Fruit fly (Drosophila melanogaster) whole organism, embryonic: ENCODE measurements around the gene PolD2.

ENCODE experiments used
- Atf6 ChIP-seq: fragments of 200-800 bp; sonication (Bioruptor generic); IDR thresholded peaks from 2 replicates; pipeline ENCODE4 v1.3.6; 2022; ENCODE audit warnings: missing biosample characterization, missing genetic modification characterization
- Awh ChIP-seq: fragments of 200-800 bp; sonication (Bioruptor generic); IDR thresholded peaks from 2 replicates; pipeline ENCODE4, ENCODE4 v1.3.6; 2022; ENCODE audit warnings: missing biosample characterization, missing genetic modification characterization
- CG1024 ChIP-seq: fragments of 200-800 bp; sonication (Bioruptor generic); IDR thresholded peaks from 2 replicates; pipeline ENCODE4 v1.3.6; 2022; ENCODE audit warnings: missing biosample characterization, missing genetic modification characterization
- CG13894 ChIP-seq: fragments of 200-800 bp; sonication (Bioruptor generic); optimal IDR thresholded peaks from 3 replicates; lab custom pipeline; 2018; ENCODE audit warnings: missing biosample characterization, mild to moderate bottlenecking, missing genetic modification characterization, moderate library complexity
- CG1602 ChIP-seq: fragments of 200-800 bp; sonication (Bioruptor generic); optimal IDR thresholded peaks from 3 replicates; lab custom pipeline; 2016; ENCODE audit warnings: missing biosample characterization, missing genetic modification characterization
- CG16813 ChIP-seq: fragments of 200-800 bp; sonication (Bioruptor generic); IDR thresholded peaks from 3 replicates; pipeline ENCODE4 v1.3.6; 2022; ENCODE audit warnings: missing biosample characterization, missing genetic modification characterization; ENCODE audit not compliant: partially characterized antibody
- CG16863 ChIP-seq: fragments of 200-800 bp; sonication (Bioruptor generic); optimal IDR thresholded peaks from 3 replicates; lab custom pipeline; 2016; ENCODE audit warnings: missing biosample characterization, missing genetic modification characterization
- CG17328 ChIP-seq: fragments of 200-800 bp; sonication (Bioruptor generic); IDR thresholded peaks from 2 replicates; pipeline ENCODE4 v1.3.6; 2022; ENCODE audit warnings: missing biosample characterization, missing genetic modification characterization
- CG17568 ChIP-seq: fragments of 200-800 bp; sonication (Bioruptor generic); optimal IDR thresholded peaks from 2 replicates; lab custom pipeline; 2018; ENCODE audit warnings: missing biosample characterization, mild to moderate bottlenecking, missing genetic modification characterization, moderate library complexity
- CG17612 ChIP-seq: fragments of 200-800 bp; sonication (Bioruptor generic); IDR thresholded peaks from 2 replicates; pipeline ENCODE4 v1.3.6; 2022; ENCODE audit warnings: missing biosample characterization, missing genetic modification characterization
- CG18619 ChIP-seq: fragments of 200-800 bp; sonication (Bioruptor generic); optimal IDR thresholded peaks from 3 replicates; lab custom pipeline; 2017; ENCODE audit warnings: missing biosample characterization, mild to moderate bottlenecking, missing genetic modification characterization
- CG30431 ChIP-seq: fragments of 200-800 bp; sonication (Bioruptor generic); optimal IDR thresholded peaks from 2 replicates; lab custom pipeline; 2017; ENCODE audit warnings: missing biosample characterization, missing genetic modification characterization
- CG3065 ChIP-seq: fragments of 200-800 bp; sonication (Bioruptor generic); optimal IDR thresholded peaks from 2 replicates; lab custom pipeline; 2016; ENCODE audit warnings: missing biosample characterization, missing genetic modification characterization
- CG4404 ChIP-seq: fragments of 200-800 bp; sonication (Bioruptor generic); IDR thresholded peaks from 2 replicates; pipeline ENCODE4 v1.3.6; 2022; ENCODE audit warnings: missing biosample characterization, missing genetic modification characterization
- CG5953 ChIP-seq: fragments of 200-800 bp; sonication (Bioruptor generic); IDR thresholded peaks from 2 replicates; pipeline ENCODE4 v1.3.6; 2022; ENCODE audit warnings: missing biosample characterization, missing genetic modification characterization
- CG6813 ChIP-seq: fragments of 200-800 bp; sonication (Bioruptor generic); optimal IDR thresholded peaks from 2 replicates; lab custom pipeline; 2017; ENCODE audit warnings: missing biosample characterization, missing genetic modification characterization, mild to moderate bottlenecking, moderate library complexity, missing genetic modification reagents
- CG7357 ChIP-seq: fragments of 200-800 bp; sonication (Bioruptor generic); IDR thresholded peaks from 3 replicates; pipeline ENCODE4 v1.3.6; 2022; ENCODE audit warnings: missing biosample characterization, missing genetic modification characterization
- CG8765 ChIP-seq: fragments of 200-800 bp; sonication (Bioruptor generic); IDR thresholded peaks from 2 replicates; pipeline ENCODE4 v1.3.6; 2022; ENCODE audit warnings: missing biosample characterization, missing genetic modification characterization
- Dad ChIP-seq: fragments of 200-800 bp; sonication (Bioruptor generic); optimal IDR thresholded peaks from 3 replicates; lab custom pipeline; 2016; ENCODE audit warnings: missing biosample characterization, missing genetic modification characterization
- Dip3 ChIP-seq: fragments of 200-800 bp; sonication (Bioruptor generic); optimal IDR thresholded peaks from 3 replicates; lab custom pipeline; 2016; ENCODE audit warnings: missing biosample characterization, missing genetic modification characterization
- Doc2 ChIP-seq: fragments of 200-800 bp; sonication (Bioruptor generic); IDR thresholded peaks from 2 replicates; pipeline ENCODE4 v1.3.6; 2022; ENCODE audit warnings: missing biosample characterization, missing genetic modification characterization
- Dref ChIP-seq: fragments of 200-800 bp; sonication (Bioruptor generic); IDR thresholded peaks from 2 replicates; pipeline ENCODE4 v1.3.6; 2022; ENCODE audit warnings: missing biosample characterization, missing genetic modification characterization
- Eip74EF ChIP-seq, 2 experiments: fragments of 200-800 bp in 1 of 2; fragments of >200 bp in 1 of 2; sonication (Bioruptor generic) in 1 of 2; optimal IDR thresholded peaks; 2 replicates each; lab custom pipeline; 2017 to 2019; ENCODE audit warnings: missing biosample characterization in 2 of 2, missing genetic modification characterization in 2 of 2, mild to moderate bottlenecking in 1 of 2, moderate library complexity in 1 of 2
- GATAe ChIP-seq: fragments of 200-800 bp; sonication (Bioruptor generic); conservative IDR thresholded peaks from 2 replicates; pipeline ENCODE4 v1.3.6; 2022; ENCODE audit warnings: missing biosample characterization, missing genetic modification characterization
- HLHmδ ChIP-seq: fragments of 200-800 bp; sonication (Bioruptor generic); optimal IDR thresholded peaks from 2 replicates; lab custom pipeline; 2018; ENCODE audit warnings: missing biosample characterization, mild to moderate bottlenecking, missing genetic modification characterization, moderate library complexity
- Hr78 ChIP-seq, 2 experiments: fragments of 200-800 bp in 1 of 2; fragments of >200 bp in 1 of 2; sonication (Bioruptor generic) in 1 of 2; optimal IDR thresholded peaks; 2 replicates each; lab custom pipeline; 2017 to 2019; ENCODE audit warnings: missing biosample characterization in 2 of 2, missing genetic modification characterization in 2 of 2, mild to moderate bottlenecking in 1 of 2, moderate library complexity in 1 of 2
- Lim3 ChIP-seq: fragments of 200-800 bp; sonication (Bioruptor generic); IDR thresholded peaks from 2 replicates; pipeline ENCODE4 v1.3.6; 2022; ENCODE audit warnings: missing biosample characterization, missing genetic modification characterization
- NC2β ChIP-seq: fragments of 200-800 bp; sonication (Bioruptor generic); optimal IDR thresholded peaks from 2 replicates; lab custom pipeline; 2016; ENCODE audit warnings: missing biosample characterization, missing genetic modification characterization
- Oli ChIP-seq: fragments of 200-800 bp; sonication (Bioruptor generic); optimal IDR thresholded peaks from 2 replicates; lab custom pipeline; 2018; ENCODE audit warnings: missing biosample characterization, mild to moderate bottlenecking, missing genetic modification characterization, moderate library complexity
- PHDP ChIP-seq: fragments of 200-800 bp; sonication (Bioruptor generic); optimal IDR thresholded peaks from 3 replicates; lab custom pipeline; 2018; ENCODE audit warnings: missing biosample characterization, mild to moderate bottlenecking, missing genetic modification characterization, moderate library complexity
- Stat92E ChIP-seq, 3 experiments: fragments of >200 bp in 2 of 3; fragments of 200-800 bp in 1 of 3; sonication (Bioruptor generic) in 1 of 3; optimal IDR thresholded peaks; 2 replicates each; lab custom pipeline; 2017 to 2019; ENCODE audit warnings: missing biosample characterization in 3 of 3, missing genetic modification characterization in 3 of 3, mild to moderate bottlenecking in 1 of 3, moderate library complexity in 1 of 3
- bcd ChIP-seq: fragments of 200-800 bp; sonication (Bioruptor generic); optimal IDR thresholded peaks from 2 replicates; lab custom pipeline; 2017; ENCODE audit warnings: missing biosample characterization, mild to moderate bottlenecking, missing genetic modification characterization
- danr ChIP-seq: fragments of 200-800 bp; sonication (Bioruptor generic); IDR thresholded peaks from 2 replicates; pipeline ENCODE4 v1.3.6; 2022; ENCODE audit warnings: missing biosample characterization, missing genetic modification characterization
- en ChIP-seq: fragments of 200-800 bp; sonication (Bioruptor generic); optimal IDR thresholded peaks from 2 replicates; lab custom pipeline; 2016; ENCODE audit warnings: missing biosample characterization, missing genetic modification characterization
- gro ChIP-seq: fragments of 200-800 bp; sonication (Bioruptor generic); optimal IDR thresholded peaks from 2 replicates; lab custom pipeline; 2016; ENCODE audit warnings: missing biosample characterization, missing genetic modification characterization
- ham ChIP-seq: fragments of 200-800 bp; sonication (Bioruptor generic); IDR thresholded peaks from 2 replicates; pipeline ENCODE4 v1.3.6; 2022; ENCODE audit warnings: missing biosample characterization, missing genetic modification characterization
- klu ChIP-seq: fragments of 200-800 bp; sonication (Bioruptor generic); IDR thresholded peaks from 2 replicates; pipeline ENCODE4 v1.3.6; 2022; ENCODE audit warnings: missing biosample characterization, missing genetic modification characterization
- lbe ChIP-seq: fragments of 200-800 bp; sonication (Bioruptor generic); optimal IDR thresholded peaks from 2 replicates; lab custom pipeline; 2016; ENCODE audit warnings: missing biosample characterization, mild to moderate bottlenecking, missing genetic modification characterization
- lola ChIP-seq, 3 experiments: fragments of >200 bp in 2 of 3; fragments of 200-800 bp in 1 of 3; sonication (Bioruptor generic) in 1 of 3; optimal IDR thresholded peaks; 2 replicates each; lab custom pipeline; 2017 to 2019; ENCODE audit warnings: missing biosample characterization in 3 of 3, missing genetic modification characterization in 3 of 3, mild to moderate bottlenecking in 1 of 3, moderate library complexity in 1 of 3
- nmo ChIP-seq: fragments of 200-800 bp; sonication (Bioruptor generic); optimal IDR thresholded peaks from 2 replicates; lab custom pipeline; 2018; ENCODE audit warnings: missing biosample characterization, mild to moderate bottlenecking, missing genetic modification characterization, moderate library complexity
- psq ChIP-seq: fragments of 200-800 bp; sonication (Bioruptor generic); optimal IDR thresholded peaks from 2 replicates; lab custom pipeline; 2017; ENCODE audit warnings: missing biosample characterization, missing genetic modification characterization
- salm ChIP-seq: fragments of 200-800 bp; sonication (Bioruptor generic); optimal IDR thresholded peaks from 2 replicates; lab custom pipeline; 2018; ENCODE audit warnings: missing biosample characterization, mild to moderate bottlenecking, missing genetic modification characterization
- sc ChIP-seq, 3 experiments: fragments of >200 bp in 2 of 3; fragments of 200-800 bp in 1 of 3; sonication (Bioruptor generic) in 1 of 3; optimal IDR thresholded peaks; 2 replicates in 2 of 3; 3 replicates in 1 of 3; lab custom pipeline; 2017; ENCODE audit warnings: mild to moderate bottlenecking in 1 of 3, missing biosample characterization in 1 of 3, missing genetic modification characterization in 1 of 3, missing genetic modification reagents in 1 of 3
- stc ChIP-seq: fragments of 200-800 bp; sonication (Bioruptor generic); IDR thresholded peaks from 2 replicates; pipeline ENCODE4 v1.3.6; 2022; ENCODE audit warnings: missing biosample characterization, missing genetic modification characterization
- tgo ChIP-seq: fragments of 200-800 bp; sonication (Bioruptor generic); IDR thresholded peaks from 3 replicates; pipeline ENCODE4 v1.3.6; 2022; ENCODE audit warnings: missing biosample characterization, missing genetic modification characterization
- twi ChIP-seq: fragments of 200-800 bp; optimal IDR thresholded peaks from 2 replicates; lab custom pipeline; 2019; ENCODE audit warnings: missing biosample characterization, mild to moderate bottlenecking, missing genetic modification characterization, moderate library complexity
- vfl ChIP-seq: fragments of 200-800 bp; sonication (Bioruptor generic); optimal IDR thresholded peaks from 2 replicates; lab custom pipeline; 2016; ENCODE audit warnings: missing biosample characterization, missing genetic modification characterization
- zfh2 ChIP-seq: fragments of 200-800 bp; sonication (Bioruptor generic); optimal IDR thresholded peaks from 2 replicates; lab custom pipeline; 2016; ENCODE audit warnings: missing biosample characterization, missing genetic modification characterization

Gene PolD2

dm6 chr3L:1740129-1740975 lies 35.1 kb upstream of the PolD2 start (continued):
- TF ChIP-seq CG8765 (GFP tag; lab: Robert Waterston, UW) (no peak), CG17328 (peak; percentile 73; the same call in 1 of the 2 replicates), CG17612 (GFP tag; lab: Robert Waterston, UW) (0 out of 2 replicates have a peak, but pooled peaks have one; percentile 35), CG16813 (no peak), Hr78 (GFP tag; optimal IDR thresholded peaks at IDR 0.05; lab: Kevin White, UChicago) (no peak), nmo (peak; percentile 66), gro (GFP tag; lab: Kevin White, UChicago) (no peak), Dip3 (peak; percentile 70), CG1024 (no peak), ham (GFP tag; lab: Robert Waterston, UW) (no peak), bcd (GFP tag; lab: Kevin White, UChicago) (peak; percentile 56), HLHmδ (no peak), Awh (peak; percentile 74), Eip74EF (GFP tag; optimal IDR thresholded peaks at IDR 0.05; lab: Kevin White, UChicago) (peak in 1 of 2 experiments; percentile 70), sc (optimal IDR thresholded peaks at IDR 0.05; lab: Kevin White, UChicago) (no peak), sc (GFP tag; optimal IDR thresholded peaks at IDR 0.05; lab: Kevin White, UChicago) (no peak), psq (GFP tag; lab: Kevin White, UChicago) (no peak), Doc2 (GFP tag; lab: Robert Waterston, UW) (peak; percentile 16; the same call in 1 of the 2 replicates), GATAe (no peak), CG13894 (tag; lab: Kevin White, UChicago) (no peak), CG30431 (GFP tag; lab: Kevin White, UChicago) (peak; percentile 23), lbe (peak; percentile 32), Dad (GFP tag; lab: Kevin White, UChicago) (no peak), tgo (GFP tag; lab: Robert Waterston, UW) (peak; percentile 86), PHDP (tag; lab: Kevin White, UChicago) (peak; percentile 53), Lim3 (GFP tag; lab: Robert Waterston, UW) (peak; percentile 53; the same call in 1 of the 2 replicates), Stat92E (GFP tag; optimal IDR thresholded peaks at IDR 0.05; lab: Kevin White, UChicago) (no peak), CG3065 (no peak), stc (peak; percentile 70), CG1602 (GFP tag; lab: Kevin White, UChicago) (peak; percentile 44), Atf6 (GFP tag; lab: Robert Waterston, UW) (peak; percentile 78), lola (GFP tag; optimal IDR thresholded peaks at IDR 0.05; lab: Kevin White, UChicago) (no peak), Dref (GFP tag; lab: Robert Waterston, UW) (no peak), CG18619 (peak; percentile 63), CG16863 (GFP tag; lab: Kevin White, UChicago) (peak; percentile 56), CG5953 (GFP tag; lab: Robert Waterston, UW) (no peak), klu (GFP tag; lab: Robert Waterston, UW) (0 out of 2 replicates have a peak, but pooled peaks have one; percentile 55), CG4404 (GFP tag; lab: Robert Waterston, UW) (peak; percentile 51; the same call in 1 of the 2 replicates), CG7357 (peak; percentile 66; the same call in 2 of the 3 replicates), CG17568 (GFP tag; lab: Kevin White, UChicago) (no peak), danr (0 out of 2 replicates have a peak, but pooled peaks have one; percentile 29), salm (tag; lab: Kevin White, UChicago) (peak; percentile 19), Oli (tag; lab: Kevin White, UChicago) (peak; percentile 83), NC2β (GFP tag; lab: Kevin White, UChicago) (no peak), vfl (GFP tag; lab: Kevin White, UChicago) (peak; percentile 11), twi (no peak), CG6813 (no peak), en (GFP tag; lab: Kevin White, UChicago) (peak; percentile 1), zfh2 (GFP tag; lab: Kevin White, UChicago) (peak; percentile 64)
